Fruit fly (Drosophila melanogaster) whole organism, embryonic: ENCODE results near the gene CG34276.

ENCODE experiments used
- CG10209 ChIP-seq: fragments of 200-800 bp; sonication (Bioruptor generic); optimal IDR thresholded peaks from 3 replicates; lab custom pipeline; 2017; ENCODE audit warnings: missing biosample characterization, mild to moderate bottlenecking, missing genetic modification characterization, missing genetic modification reagents
- CG10267 ChIP-seq: fragments of 200-800 bp; sonication (Bioruptor generic); optimal IDR thresholded peaks from 2 replicates; lab custom pipeline; 2018; ENCODE audit warnings: missing biosample characterization, mild to moderate bottlenecking, missing genetic modification characterization, moderate library complexity
- CG10274 ChIP-seq: fragments of 200-800 bp; sonication (Bioruptor generic); optimal IDR thresholded peaks from 3 replicates; lab custom pipeline; 2017; ENCODE audit warnings: missing biosample characterization, mild to moderate bottlenecking, missing genetic modification characterization
- CG10366 ChIP-seq: fragments of 200-800 bp; sonication (Bioruptor generic); IDR thresholded peaks from 2 replicates; pipeline ENCODE4 v1.3.6; 2022; ENCODE audit warnings: missing biosample characterization, missing genetic modification characterization
- CG11085 ChIP-seq: fragments of 200-800 bp; sonication (Bioruptor generic); IDR thresholded peaks from 2 replicates; pipeline ENCODE4 v1.3.6; 2022; ENCODE audit warnings: missing biosample characterization, missing genetic modification characterization
- CG12942 ChIP-seq: fragments of 200-800 bp; sonication (Bioruptor generic); optimal IDR thresholded peaks from 3 replicates; lab custom pipeline; 2016; ENCODE audit warnings: missing biosample characterization, missing genetic modification characterization
- CG13123 ChIP-seq: fragments of 200-800 bp; sonication (Bioruptor generic); optimal IDR thresholded peaks from 2 replicates; lab custom pipeline; 2016; ENCODE audit warnings: missing biosample characterization, missing genetic modification characterization
- CG13287 ChIP-seq: fragments of 200-800 bp; sonication (Bioruptor generic); IDR thresholded peaks from 2 replicates; pipeline ENCODE4 v1.3.6; 2022; ENCODE audit warnings: missing biosample characterization, missing genetic modification characterization; ENCODE audit not compliant: partially characterized antibody
- CG14014 ChIP-seq: fragments of 200-800 bp; sonication (Bioruptor generic); IDR thresholded peaks from 2 replicates; pipeline ENCODE4 v1.3.6; 2022; ENCODE audit warnings: missing biosample characterization, missing genetic modification characterization
- CG14965 ChIP-seq: fragments of 200-800 bp; sonication (Bioruptor generic); optimal IDR thresholded peaks from 2 replicates; lab custom pipeline; 2016; ENCODE audit warnings: missing biosample characterization, missing genetic modification characterization, borderline replicate concordance
- CG16815 ChIP-seq: fragments of 200-800 bp; sonication (Bioruptor generic); optimal IDR thresholded peaks from 3 replicates; lab custom pipeline; 2017; ENCODE audit warnings: missing biosample characterization, mild to moderate bottlenecking, missing genetic modification characterization
- CG17612 ChIP-seq: fragments of 200-800 bp; sonication (Bioruptor generic); IDR thresholded peaks from 2 replicates; pipeline ENCODE4 v1.3.6; 2022; ENCODE audit warnings: missing biosample characterization, missing genetic modification characterization
- CG1832 ChIP-seq: fragments of 200-800 bp; sonication (Bioruptor generic); optimal IDR thresholded peaks from 2 replicates; lab custom pipeline; 2017; ENCODE audit warnings: missing biosample characterization, mild to moderate bottlenecking, missing genetic modification characterization, inconsistent platforms
- CG2678 ChIP-seq: fragments of 200-800 bp; sonication (Bioruptor generic); optimal IDR thresholded peaks from 3 replicates; lab custom pipeline; 2019; ENCODE audit warnings: missing biosample characterization, mild to moderate bottlenecking, missing genetic modification characterization, moderate library complexity
- CG2875 ChIP-seq: fragments of 200-800 bp; sonication (Bioruptor generic); optimal IDR thresholded peaks from 2 replicates; lab custom pipeline; 2017; ENCODE audit warnings: missing biosample characterization, mild to moderate bottlenecking, missing genetic modification characterization, missing genetic modification reagents
- CG30403 ChIP-seq: fragments of 200-800 bp; sonication (Bioruptor generic); optimal IDR thresholded peaks from 3 replicates; lab custom pipeline; 2016; ENCODE audit warnings: missing biosample characterization, missing genetic modification characterization
- CG3065 ChIP-seq: fragments of 200-800 bp; sonication (Bioruptor generic); optimal IDR thresholded peaks from 2 replicates; lab custom pipeline; 2016; ENCODE audit warnings: missing biosample characterization, missing genetic modification characterization
- CG9609 ChIP-seq: fragments of 200-800 bp; sonication (Bioruptor generic); optimal IDR thresholded peaks from 3 replicates; lab custom pipeline; 2016; ENCODE audit warnings: missing biosample characterization, missing genetic modification characterization
- CHES-1-like ChIP-seq: fragments of 200-800 bp; sonication (Bioruptor generic); optimal IDR thresholded peaks from 2 replicates; lab custom pipeline; 2016; ENCODE audit warnings: missing biosample characterization, missing genetic modification characterization
- CTCF ChIP-seq: fragments of 200-800 bp; sonication (Bioruptor generic); optimal IDR thresholded peaks from 2 replicates; lab custom pipeline; 2017; ENCODE audit warnings: missing biosample characterization, mild to moderate bottlenecking, missing genetic modification characterization, moderate library complexity
- D ChIP-seq, 2 experiments: fragments of 200-800 bp in 1 of 2; fragments of >200 bp in 1 of 2; sonication (Bioruptor generic) in 1 of 2; optimal IDR thresholded peaks; 2 replicates in 1 of 2; 3 replicates in 1 of 2; lab custom pipeline; 2017; ENCODE audit warnings: mild to moderate bottlenecking in 1 of 2, missing biosample characterization in 1 of 2, missing genetic modification characterization in 1 of 2, missing genetic modification reagents in 1 of 2
- Doc3 ChIP-seq: fragments of 200-800 bp; sonication (Bioruptor generic); IDR thresholded peaks from 3 replicates; pipeline ENCODE4 v1.3.6; 2022; ENCODE audit warnings: missing biosample characterization, missing genetic modification characterization; ENCODE audit not compliant: partially characterized antibody
- Dref ChIP-seq: fragments of 200-800 bp; sonication (Bioruptor generic); IDR thresholded peaks from 2 replicates; pipeline ENCODE4 v1.3.6; 2022; ENCODE audit warnings: missing biosample characterization, missing genetic modification characterization
- Gug ChIP-seq: fragments of 200-800 bp; sonication (Bioruptor generic); IDR thresholded peaks from 4 replicates; pipeline ENCODE4 v1.3.6; 2022; ENCODE audit warnings: missing biosample characterization, missing genetic modification characterization
- HmgD ChIP-seq: fragments of 200-800 bp; sonication (Bioruptor generic); optimal IDR thresholded peaks from 3 replicates; lab custom pipeline; 2016; ENCODE audit warnings: missing biosample characterization, missing genetic modification characterization
- Med ChIP-seq: fragments of 200-800 bp; sonication (Bioruptor generic); peaks from one replicate; lab custom pipeline; 2016; ENCODE audit warnings: missing biosample characterization, missing genetic modification characterization, mild to moderate bottlenecking, inconsistent platforms, moderate library complexity
- NfI ChIP-seq: fragments of 200-800 bp; sonication (Bioruptor generic); optimal IDR thresholded peaks from 3 replicates; lab custom pipeline; 2018; ENCODE audit warnings: missing biosample characterization, mild to moderate bottlenecking, missing genetic modification characterization, moderate library complexity
- Oaz ChIP-seq: fragments of 200-800 bp; sonication (Bioruptor generic); IDR thresholded peaks from 2 replicates; pipeline ENCODE4 v1.3.6; 2022; ENCODE audit warnings: missing biosample characterization, missing genetic modification characterization
- Optix ChIP-seq: fragments of 200-800 bp; sonication (Bioruptor generic); IDR thresholded peaks from 3 replicates; pipeline ENCODE4 v1.3.6; 2022; ENCODE audit warnings: missing biosample characterization, missing genetic modification characterization
- Scr ChIP-seq: fragments of 200-800 bp; sonication (Bioruptor generic); IDR thresholded peaks from 2 replicates; pipeline ENCODE4 v1.3.6; 2022; ENCODE audit warnings: missing biosample characterization, missing genetic modification characterization; ENCODE audit not compliant: partially characterized antibody
- ac ChIP-seq: fragments of 200-800 bp; sonication (Bioruptor generic); optimal IDR thresholded peaks from 3 replicates; lab custom pipeline; 2017; ENCODE audit warnings: missing biosample characterization, mild to moderate bottlenecking, missing genetic modification characterization
- ara ChIP-seq: fragments of 200-800 bp; sonication (Bioruptor generic); IDR thresholded peaks from 2 replicates; pipeline ENCODE4 v1.3.6; 2022; ENCODE audit warnings: missing biosample characterization, missing genetic modification characterization
- az2 ChIP-seq: fragments of 200-800 bp; sonication (Bioruptor generic); optimal IDR thresholded peaks from 3 replicates; lab custom pipeline; 2016; ENCODE audit warnings: missing biosample characterization, missing genetic modification characterization
- cas ChIP-seq: fragments of 200-800 bp; sonication (Bioruptor generic); IDR thresholded peaks from 2 replicates; pipeline ENCODE4 v1.3.6; 2022; ENCODE audit warnings: missing biosample characterization, missing genetic modification characterization
- chinmo ChIP-seq: fragments of 200-800 bp; sonication (Bioruptor generic); IDR thresholded peaks from 4 replicates; pipeline ENCODE4 v1.3.6; 2022; ENCODE audit warnings: missing biosample characterization, missing genetic modification characterization; ENCODE audit not compliant: partially characterized antibody
- dan ChIP-seq: fragments of 200-800 bp; sonication (Bioruptor generic); IDR thresholded peaks from 2 replicates; pipeline ENCODE4 v1.3.6; 2022; ENCODE audit warnings: missing biosample characterization, missing genetic modification characterization
- dmrt99B ChIP-seq: fragments of 200-800 bp; sonication (Bioruptor generic); optimal IDR thresholded peaks from 2 replicates; lab custom pipeline; 2018; ENCODE audit warnings: missing biosample characterization, mild to moderate bottlenecking, missing genetic modification characterization, moderate library complexity
- grau ChIP-seq: fragments of 200-800 bp; optimal IDR thresholded peaks from 3 replicates; lab custom pipeline; 2019; ENCODE audit warnings: missing biosample characterization, mild to moderate bottlenecking, missing genetic modification characterization, moderate library complexity
- gsb ChIP-seq: fragments of 200-800 bp; sonication (Bioruptor generic); IDR thresholded peaks from 2 replicates; pipeline ENCODE4 v1.3.6; 2022; ENCODE audit warnings: missing biosample characterization, missing genetic modification characterization
- hth ChIP-seq: fragments of >200 bp; optimal IDR thresholded peaks from 2 replicates; lab custom pipeline; 2017; ENCODE audit warnings: inconsistent platforms
- insv ChIP-seq, 2 experiments: fragments of 200-800 bp; sonication (Bioruptor generic); optimal IDR thresholded peaks; 3 replicates each; lab custom pipeline; 2016 to 2018; ENCODE audit warnings: missing biosample characterization in 2 of 2, missing genetic modification characterization in 2 of 2
- klu ChIP-seq: fragments of 200-800 bp; sonication (Bioruptor generic); IDR thresholded peaks from 2 replicates; pipeline ENCODE4 v1.3.6; 2022; ENCODE audit warnings: missing biosample characterization, missing genetic modification characterization
- lmd ChIP-seq: fragments of 200-800 bp; sonication (Bioruptor generic); IDR thresholded peaks from 2 replicates; pipeline ENCODE4 v1.3.6; 2022; ENCODE audit warnings: missing biosample characterization, missing genetic modification characterization
- luna ChIP-seq: fragments of 200-800 bp; sonication (Bioruptor generic); optimal IDR thresholded peaks from 2 replicates; lab custom pipeline; 2016; ENCODE audit warnings: missing biosample characterization, missing genetic modification characterization
- oc ChIP-seq: fragments of 200-800 bp; sonication (Bioruptor generic); optimal IDR thresholded peaks from 2 replicates; lab custom pipeline; 2018; ENCODE audit warnings: missing biosample characterization, mild to moderate bottlenecking, missing genetic modification characterization, moderate library complexity
- pho ChIP-seq: fragments of 200-800 bp; sonication (Bioruptor generic); optimal IDR thresholded peaks from 2 replicates; lab custom pipeline; 2016; ENCODE audit warnings: missing biosample characterization, missing genetic modification characterization
- phol ChIP-seq: fragments of 200-800 bp; sonication (Bioruptor generic); optimal IDR thresholded peaks from 3 replicates; lab custom pipeline; 2018; ENCODE audit warnings: missing biosample characterization, mild to moderate bottlenecking, missing genetic modification characterization, moderate library complexity
- psq ChIP-seq: fragments of 200-800 bp; sonication (Bioruptor generic); optimal IDR thresholded peaks from 2 replicates; lab custom pipeline; 2017; ENCODE audit warnings: missing biosample characterization, missing genetic modification characterization
- sens ChIP-seq: fragments of 200-800 bp; sonication (Bioruptor generic); peaks from one replicate; lab custom pipeline; 2016; ENCODE audit warnings: missing biosample characterization, missing genetic modification characterization
- sqz ChIP-seq: fragments of 200-800 bp; sonication (Bioruptor generic); optimal IDR thresholded peaks from 3 replicates; lab custom pipeline; 2018; ENCODE audit warnings: missing biosample characterization, mild to moderate bottlenecking, missing genetic modification characterization
- sug ChIP-seq: fragments of 200-800 bp; optimal IDR thresholded peaks from 2 replicates; lab custom pipeline; 2019; ENCODE audit warnings: missing biosample characterization, mild to moderate bottlenecking, missing genetic modification characterization, moderate library complexity
- zfh2 ChIP-seq: fragments of 200-800 bp; sonication (Bioruptor generic); optimal IDR thresholded peaks from 2 replicates; lab custom pipeline; 2016; ENCODE audit warnings: missing biosample characterization, missing genetic modification characterization

Gene CG34276

dm6 chr3R:15963690-15964281 lies 38.4 kb downstream of the CG34276 start, which contains the start of the genes CG4287 and CG5516 (continued):
- TF ChIP-seq CG2875 (GFP tag; lab: Kevin White, UChicago) (no peak), ac (GFP tag; lab: Kevin White, UChicago) (no peak), grau (no peak), CG10267 (peak; percentile 11), Gug (GFP tag; lab: Robert Waterston, UW) (no peak), CG16815 (GFP tag; lab: Kevin White, UChicago) (no peak), HmgD (GFP tag; lab: Kevin White, UChicago) (peak; percentile 38), CG14014 (no peak), insv (GFP tag; optimal IDR thresholded peaks at IDR 0.05; lab: Kevin White, UChicago) (no peak), pho (GFP tag; lab: Kevin White, UChicago) (no peak), CG2678 (tag; lab: Kevin White, UChicago) (no peak), CG10209 (GFP tag; lab: Kevin White, UChicago) (no peak), Med (no peak), Oaz (GFP tag; lab: Robert Waterston, UW) (no peak), luna (GFP tag; lab: Kevin White, UChicago) (no peak), chinmo (GFP tag; lab: Robert Waterston, UW) (no peak), Dref (GFP tag; lab: Robert Waterston, UW) (peak; percentile 72), phol (tag; lab: Kevin White, UChicago) (no peak), sens (GFP tag; lab: Kevin White, UChicago) (peak; percentile 64), CG12942 (GFP tag; lab: Kevin White, UChicago) (peak; percentile 17), dmrt99B (tag; lab: Kevin White, UChicago) (no peak), Doc3 (GFP tag; lab: Robert Waterston, UW) (peak; percentile 57; the same call in 2 of the 3 replicates), klu (GFP tag; lab: Robert Waterston, UW) (no peak), cas (no peak), oc (no peak), CG10366 (no peak), lmd (GFP tag; lab: Robert Waterston, UW) (no peak), NfI (GFP tag; lab: Kevin White, UChicago) (no peak), sug (tag; lab: Kevin White, UChicago) (no peak), CG17612 (GFP tag; lab: Robert Waterston, UW) (no peak), CG30403 (peak; percentile 38), Scr (GFP tag; lab: Robert Waterston, UW) (peak; percentile 54), CG1832 (GFP tag; lab: Kevin White, UChicago) (no peak), hth (lab: Kevin White, UChicago) (no peak), CG14965 (GFP tag; lab: Kevin White, UChicago) (no peak), Optix (no peak), az2 (GFP tag; lab: Kevin White, UChicago) (no peak), sqz (GFP tag; lab: Kevin White, UChicago) (no peak), zfh2 (GFP tag; lab: Kevin White, UChicago) (peak; percentile 39), dan (GFP tag; lab: Robert Waterston, UW) (no peak), CG9609 (GFP tag; lab: Kevin White, UChicago) (peak; percentile 8), CG3065 (GFP tag; lab: Kevin White, UChicago) (no peak), psq (GFP tag; lab: Kevin White, UChicago) (no peak), CG13123 (GFP tag; lab: Kevin White, UChicago) (no peak), CG10274 (GFP tag; lab: Kevin White, UChicago) (no peak), CG13287 (peak; percentile 63), CTCF (GFP tag; lab: Kevin White, UChicago) (no peak), gsb (GFP tag; lab: Robert Waterston, UW) (no peak), ara (GFP tag; lab: Robert Waterston, UW) (no peak), CG11085 (GFP tag; lab: Robert Waterston, UW) (no peak), D (optimal IDR thresholded peaks at IDR 0.05; lab: Kevin White, UChicago) (no peak), D (GFP tag; optimal IDR thresholded peaks at IDR 0.05; lab: Kevin White, UChicago) (no peak), CHES-1-like (GFP tag; lab: Kevin White, UChicago) (peak; percentile 23)
